Worm (Caenorhabditis elegans): ENCODE results near the gene T26E4.10.

The T26E4.10 gene

ce11 chrV:15829907-15830306 lies 31.9 kb upstream of the T26E4.10 start, which contains the start of gene srbc-55:
srbc-55 (minus strand) TSS chrV:15830007.
- TF ChIP-seq nhr-48 (tag; optimal IDR thresholded peaks at IDR 0.05) = no peak
- TF ChIP-seq zag-1 (tag; optimal IDR thresholded peaks at IDR 0.05) = no peak
- no peak for TF ChIP-seq hlh-11 (tag; optimal IDR thresholded peaks at IDR 0.05)
- no peak for TF ChIP-seq dmd-8 (GFP tag; IDR thresholded peaks at IDR 0.05)
- no peak for TF ChIP-seq mdl-1 (tag; optimal IDR thresholded peaks at IDR 0.05)
- TF ChIP-seq F49E8.2 (tag; optimal IDR thresholded peaks at IDR 0.05; ENCODE audit: borderline replicate concordance) = no peak

- no peak for TF ChIP-seq mxl-3 (GFP tag; optimal IDR thresholded peaks at IDR 0.05)
- peak; percentile 59 for TF ChIP-seq aha-1 (tag)
Measured at ce11 chrV:15826110-15826509, 28.1 kb upstream of the T26E4.10 start, which contains the start of gene srbc-51. srbc-51 (plus strand) TSS chrV:15826410.

ce11 chrV:15824866-15825265 lies 26.9 kb upstream of the T26E4.10 start, which contains the start of gene srbc-50:
srbc-50 (minus strand) TSS chrV:15824966.
- no peak for TF ChIP-seq tra-1 (GFP tag; IDR thresholded peaks at IDR 0.05)

- TF ChIP-seq gei-8 (GFP tag; optimal IDR thresholded peaks at IDR 0.05) = no peak
- no peak for TF ChIP-seq nhr-237 (tag; optimal IDR thresholded peaks at IDR 0.05)
- no peak for TF ChIP-seq ces-1 (GFP tag; optimal IDR thresholded peaks at IDR 0.05)
- no peak for TF ChIP-seq duxl-1 (tag; optimal IDR thresholded peaks at IDR 0.05; ENCODE audit: poor library complexity)
- no peak for TF ChIP-seq nhr-42 (GFP tag; IDR thresholded peaks at IDR 0.05)
- TF ChIP-seq hlh-11 (tag; optimal IDR thresholded peaks at IDR 0.05) = no peak
Measured at ce11 chrV:15821398-15821797, 23.4 kb upstream of the T26E4.10 start, which contains the start of gene srbc-49. srbc-49 (plus strand) TSS chrV:15821698.

- TF ChIP-seq aha-1 (tag) (peak; percentile 36), ZK337.2 (GFP tag; IDR thresholded peaks at IDR 0.05) (no peak)
Measured at ce11 chrV:15819983-15820382, 22.0 kb upstream of the T26E4.10 start, which contains the start of gene srbc-48. srbc-48 (plus strand) TSS chrV:15820283.

- TF ChIP-seq Y75B8A.6 (GFP tag; IDR thresholded peaks at IDR 0.05) (no peak), F10B5.3 (tag; optimal IDR thresholded peaks at IDR 0.05) (no peak), aha-1 (tag) (peak; percentile 18), ZK337.2 (GFP tag; IDR thresholded peaks at IDR 0.05) (no peak), R02D3.7 (tag; optimal IDR thresholded peaks at IDR 0.05) (no peak)
Measured at ce11 chrV:15817746-15818145, 19.7 kb upstream of the T26E4.10 start, which contains the start of gene abf-3. abf-3 (minus strand) TSS chrV:15817846.

- TF ChIP-seq dmd-6 (GFP tag; IDR thresholded peaks at IDR 0.05) = peak; percentile 12; the same call in 1 of the 2 replicates
- peak; percentile 24 for TF ChIP-seq hlh-30 (tag; optimal IDR thresholded peaks at IDR 0.05; ENCODE audit: insufficient read depth)
- TF ChIP-seq nhr-28 (tag; optimal IDR thresholded peaks at IDR 0.05) = peak; percentile 43
- TF ChIP-seq zip-2 (tag; optimal IDR thresholded peaks at IDR 0.05) = peak; percentile 71
- peak; percentile 32 for TF ChIP-seq aha-1 (tag)
- no peak for TF ChIP-seq lin-39 (tag; optimal IDR thresholded peaks at IDR 0.05)
- TF ChIP-seq pha-4 (GFP tag; IDR thresholded peaks at IDR 0.05) = no peak
- TF ChIP-seq pha-4 (tag; optimal IDR thresholded peaks at IDR 0.05) = no peak
- TF ChIP-seq nhr-6 (tag; optimal IDR thresholded peaks at IDR 0.05) = no peak
- TF ChIP-seq fos-1 (tag; optimal IDR thresholded peaks at IDR 0.05) = no peak
- TF ChIP-seq ztf-11 (tag; optimal IDR thresholded peaks at IDR 0.05) = no peak
- TF ChIP-seq Y5F2A.4 (GFP tag; optimal IDR thresholded peaks at IDR 0.05) = no peak
- no peak for TF ChIP-seq spr-1 (tag; optimal IDR thresholded peaks at IDR 0.05)
- TF ChIP-seq mxl-3 (GFP tag; optimal IDR thresholded peaks at IDR 0.05) = peak; percentile 31
Measured at ce11 chrV:15815962-15816432, 18.0 kb upstream of the T26E4.10 start, which contains the start of the genes fbxa-69 and F54B8.4. fbxa-69 (minus strand) TSS chrV:15815971. F54B8.4 (plus strand) TSS chrV:15816382.

Data from whole organism, L4 larva.